ENCODE assay signal across 5 worm cellular contexts in genomic region chrIII:6013027-6013426, ce11.
A peak's percentile ranks its signal among the peaks of the same experiment; 100 is the strongest.
TF ChIP-seq lines count a peak whose summit lies in the region.
"Not testable (repeated sequence)": the region's sequence is repeated elsewhere in the genome, so short reads cannot be mapped to it uniquely, and the experiment has no call there.

No protein-coding gene starts in this region.

TF ChIP-seq in whole organism, L1 larva, 84 proteins besides CTCF, POLR2A, EP300 and RAD21:
- TF ChIP-seq dsc-1 (tag; optimal IDR thresholded peaks at IDR 0.05; lab: Kevin White, UChicago) (peak; percentile 1), nhr-19 (GFP tag; conservative IDR thresholded peaks at IDR 0.05; lab: Robert Waterston, UW) (peak; percentile 33; the same call in 1 of the 2 replicates), efl-1 (optimal IDR thresholded peaks at IDR 0.05; lab: Kevin White, UChicago) (peak in 1 of 2 experiments; percentile 27), unc-86 (tag; optimal IDR thresholded peaks at IDR 0.05; lab: Kevin White, UChicago) (peak; percentile 24), snu-23 (GFP tag; optimal IDR thresholded peaks at IDR 0.05; lab: Kevin White, UChicago) (peak; percentile 7), nhr-71 (tag; optimal IDR thresholded peaks at IDR 0.05; lab: Kevin White, UChicago) (peak; percentile 41), ztf-11 (tag; optimal IDR thresholded peaks at IDR 0.05; lab: Kevin White, UChicago) (peak in 1 of 2 experiments; percentile 20), nhr-47 (tag; optimal IDR thresholded peaks at IDR 0.05; lab: Kevin White, UChicago) (peak; percentile 46), xbp-1 (tag; optimal IDR thresholded peaks at IDR 0.05; lab: Kevin White, UChicago) (peak; percentile 2), rnt-1 (tag; optimal IDR thresholded peaks at IDR 0.05; lab: Kevin White, UChicago) (peak; percentile 41)
- TF ChIP-seq efl-1 (GFP tag; optimal IDR thresholded peaks at IDR 0.05 in 1 of 2; lab: Kevin White, UChicago), result not testable (repeated sequence)

TF ChIP-seq in whole organism, L4 larva, 104 proteins besides CTCF, POLR2A, EP300 and RAD21:
- peak; percentile 15; the same call in 1 of the 2 replicates for TF ChIP-seq ceh-20 (GFP tag; IDR thresholded peaks at IDR 0.05; lab: Robert Waterston, UW)
- peak; percentile 16 for TF ChIP-seq mes-2 (tag; optimal IDR thresholded peaks at IDR 0.05; lab: Kevin White, UChicago; ENCODE audit: poor library complexity, severe bottlenecking)
- TF ChIP-seq ctbp-1 (GFP tag; IDR thresholded peaks at IDR 0.05; lab: Robert Waterston, UW), result 0 out of 2 replicates have a peak, but pooled peaks have one; percentile 16
- TF ChIP-seq Y48G9A.11 (GFP tag; IDR thresholded peaks at IDR 0.05; lab: Robert Waterston, UW), result peak; percentile 77; the same call in 1 of the 2 replicates
- 0 out of 2 replicates have a peak, but pooled peaks have one; percentile 51 for TF ChIP-seq egl-43 (GFP tag; IDR thresholded peaks at IDR 0.05; lab: Robert Waterston, UW)
- TF ChIP-seq ceh-44 (GFP tag; IDR thresholded peaks at IDR 0.05; lab: Robert Waterston, UW), result peak; percentile 31; the same call in 1 of the 2 replicates
- peak; percentile 51; the same call in 1 of the 2 replicates for TF ChIP-seq hmg-1.1 (GFP tag; IDR thresholded peaks at IDR 0.05; lab: Robert Waterston, UW)
- TF ChIP-seq lin-38 (GFP tag; IDR thresholded peaks at IDR 0.05; lab: Robert Waterston, UW), result peak; percentile 52; the same call in 1 of the 2 replicates
- TF ChIP-seq vab-7 (GFP tag; IDR thresholded peaks at IDR 0.05; lab: Robert Waterston, UW), result peak; percentile 46
TF ChIP-seq in whole organism, L4 larva: peak in this region for 9; not testable (repeated sequence) for 95.

TF ChIP-seq in whole organism, late embryonic, 69 proteins besides CTCF, POLR2A, EP300 and RAD21:
- TF ChIP-seq lim-6 (tag; optimal IDR thresholded peaks at IDR 0.05; lab: Kevin White, UChicago) (peak; percentile 69), ceh-34 (tag; optimal IDR thresholded peaks at IDR 0.05; lab: Kevin White, UChicago) (peak; percentile 3), ceh-31 (tag; optimal IDR thresholded peaks at IDR 0.05; lab: Kevin White, UChicago) (peak; percentile 93), tbx-2 (tag; optimal IDR thresholded peaks at IDR 0.05; lab: Kevin White, UChicago) (peak; percentile 76), C08G9.2 (tag; optimal IDR thresholded peaks at IDR 0.05; lab: Kevin White, UChicago) (peak; percentile 72), ceh-2 (tag; optimal IDR thresholded peaks at IDR 0.05; lab: Kevin White, UChicago) (peak; percentile 43), zip-5 (tag; optimal IDR thresholded peaks at IDR 0.05; lab: Kevin White, UChicago) (peak; percentile 3), fax-1 (tag; optimal IDR thresholded peaks at IDR 0.05; lab: Kevin White, UChicago) (peak; percentile 62), unc-42 (tag; optimal IDR thresholded peaks at IDR 0.05; lab: Kevin White, UChicago) (peak; percentile 33), F13H6.1 (tag; optimal IDR thresholded peaks at IDR 0.05; lab: Kevin White, UChicago) (peak; percentile 50), mec-3 (tag; optimal IDR thresholded peaks at IDR 0.05; lab: Kevin White, UChicago; ENCODE audit: borderline replicate concordance) (peak; percentile 63), ceh-14 (tag; optimal IDR thresholded peaks at IDR 0.05; lab: Kevin White, UChicago) (peak; percentile 86), ref-2 (tag; optimal IDR thresholded peaks at IDR 0.05; lab: Kevin White, UChicago) (peak; percentile 73), ceh-18 (tag; optimal IDR thresholded peaks at IDR 0.05; lab: Kevin White, UChicago) (peak; percentile 13), hlh-6 (tag; optimal IDR thresholded peaks at IDR 0.05; lab: Kevin White, UChicago) (peak; percentile 38), ets-4 (tag; optimal IDR thresholded peaks at IDR 0.05; lab: Kevin White, UChicago) (peak; percentile 85), rnt-1 (tag; optimal IDR thresholded peaks at IDR 0.05; lab: Kevin White, UChicago) (peak; percentile 48), hlh-8 (tag; optimal IDR thresholded peaks at IDR 0.05; lab: Kevin White, UChicago) (peak; percentile 26)

TF ChIP-seq in whole organism, midembryonic, 9 proteins besides CTCF, POLR2A, EP300 and RAD21:
- 0 out of 2 replicates have a peak, but pooled peaks have one; percentile 10 for TF ChIP-seq ztf-23 (GFP tag; IDR thresholded peaks at IDR 0.05; lab: Robert Waterston, UW)
- peak; percentile 10; the same call in 1 of the 2 replicates for TF ChIP-seq ztf-29 (GFP tag; IDR thresholded peaks at IDR 0.05; lab: Robert Waterston, UW)
- peak; percentile 20; the same call in 1 of the 2 replicates for TF ChIP-seq flt-1 (GFP tag; IDR thresholded peaks at IDR 0.05; lab: Robert Waterston, UW)

TF ChIP-seq in whole organism, young adult, 124 proteins besides CTCF, POLR2A, EP300 and RAD21:
- 0 out of 2 replicates have a peak, but pooled peaks have one; percentile 28 for TF ChIP-seq nfyb-1 (GFP tag; IDR thresholded peaks at IDR 0.05; lab: Robert Waterston, UW)
- TF ChIP-seq egrh-3 (GFP tag; IDR thresholded peaks at IDR 0.05; lab: Robert Waterston, UW), result peak; percentile 29; the same call in 1 of the 2 replicates
- TF ChIP-seq madf-6 (GFP tag; IDR thresholded peaks at IDR 0.05; lab: Robert Waterston, UW), result peak; percentile 26; the same call in 1 of the 2 replicates
- peak; percentile 45; the same call in 1 of the 2 replicates for TF ChIP-seq C17E4.6 (GFP tag; IDR thresholded peaks at IDR 0.05; lab: Robert Waterston, UW)
- 0 out of 2 replicates have a peak, but pooled peaks have one; percentile 13 for TF ChIP-seq ekl-4 (GFP tag; IDR thresholded peaks at IDR 0.05; lab: Robert Waterston, UW)
- TF ChIP-seq hsf-1 (GFP tag; IDR thresholded peaks at IDR 0.05; lab: Robert Waterston, UW), result peak; percentile 47; the same call in 1 of the 2 replicates
- peak; percentile 72 for TF ChIP-seq ceh-100 (GFP tag; IDR thresholded peaks at IDR 0.05; lab: Robert Waterston, UW)
- TF ChIP-seq mcd-1 (GFP tag; IDR thresholded peaks at IDR 0.05; lab: Robert Waterston, UW), result peak; percentile 59
- TF ChIP-seq him-1 (tag; optimal IDR thresholded peaks at IDR 0.05; lab: Kevin White, UChicago), result peak; percentile 84
- 0 out of 2 replicates have a peak, but pooled peaks have one; percentile 26 for TF ChIP-seq dox-1 (GFP tag; IDR thresholded peaks at IDR 0.05; lab: Robert Waterston, UW)
